Worm (Caenorhabditis elegans) whole organism, L2 larva: Measurements from ENCODE around the gene ugt-49.
"Not testable (repeated sequence)": the region's sequence is repeated elsewhere in the genome, so short reads cannot be mapped to it uniquely, and the experiment has no call there.

Experiments used
- C34F6.9 ChIP-seq: fragments of 150-350 bp; optimal IDR thresholded peaks from 2 replicates; lab custom pipeline; 2014; ENCODE audit warnings: missing biosample characterization, missing genetic modification characterization
- F13H6.1 ChIP-seq: sonication (generic microtip); optimal IDR thresholded peaks from 2 replicates; lab custom pipeline; 2016; ENCODE audit warnings: missing genetic modification characterization, missing compliant biosample characterization
- R02D3.7 ChIP-seq: fragments of 150-350 bp; optimal IDR thresholded peaks from 2 replicates; lab custom pipeline; 2014; ENCODE audit warnings: missing biosample characterization, missing genetic modification characterization
- Y55F3AM.14 ChIP-seq: fragments of 200-800 bp; sonication (Bioruptor generic); optimal IDR thresholded peaks from 2 replicates; lab custom pipeline; 2018; ENCODE audit warnings: mild to moderate bottlenecking, missing genetic modification characterization, missing compliant biosample characterization
- ZK546.5 ChIP-seq: sonication (generic microtip); optimal IDR thresholded peaks from 2 replicates; lab custom pipeline; 2017; ENCODE audit warnings: missing biosample characterization, missing genetic modification characterization
- alr-1 ChIP-seq: fragments of 150-350 bp; optimal IDR thresholded peaks from 2 replicates; lab custom pipeline; 2014; ENCODE audit warnings: missing biosample characterization, missing genetic modification characterization
- aly-2 ChIP-seq: fragments of 150-350 bp; optimal IDR thresholded peaks from 2 replicates; lab custom pipeline; 2014; ENCODE audit warnings: missing biosample characterization, missing genetic modification characterization
- ama-1 ChIP-seq: fragments of 150-350 bp; optimal IDR thresholded peaks from 2 replicates; lab custom pipeline; 2018; ENCODE audit warnings: inconsistent platforms
- blmp-1 ChIP-seq: sonication (generic microtip); optimal IDR thresholded peaks from 2 replicates; lab custom pipeline; 2017; ENCODE audit warnings: missing genetic modification characterization, mild to moderate bottlenecking, missing compliant biosample characterization, antibody characterized with exemption, moderate library complexity; ENCODE audit not compliant: insufficient read depth
- ceh-16 ChIP-seq: fragments of 150-350 bp; optimal IDR thresholded peaks from 2 replicates; lab custom pipeline; 2014; ENCODE audit warnings: missing biosample characterization, missing genetic modification characterization
- crh-2 ChIP-seq: sonication (generic microtip); optimal IDR thresholded peaks from 2 replicates; lab custom pipeline; 2017; ENCODE audit warnings: missing biosample characterization, missing genetic modification characterization
- dmd-4 ChIP-seq: sonication (generic microtip); optimal IDR thresholded peaks from 2 replicates; lab custom pipeline; 2017; ENCODE audit warnings: missing biosample characterization, missing genetic modification characterization
- elt-1 ChIP-seq: fragments of 150-350 bp; optimal IDR thresholded peaks from 2 replicates; lab custom pipeline; 2014; ENCODE audit warnings: missing biosample characterization, missing genetic modification characterization
- fos-1 ChIP-seq: fragments of 150-350 bp; optimal IDR thresholded peaks from 2 replicates; lab custom pipeline; 2014; ENCODE audit warnings: missing biosample characterization, missing genetic modification characterization
- gmeb-1 ChIP-seq: fragments of 150-350 bp; optimal IDR thresholded peaks from 2 replicates; lab custom pipeline; 2014; ENCODE audit warnings: missing biosample characterization, missing genetic modification characterization
- lin-11 ChIP-seq: fragments of 150-350 bp; sonication (generic microtip); optimal IDR thresholded peaks from 2 replicates; lab custom pipeline; 2014; ENCODE audit warnings: missing biosample characterization, missing genetic modification characterization, inconsistent platforms, mixed read lengths
- lin-13 ChIP-seq: fragments of 150-350 bp; optimal IDR thresholded peaks from 2 replicates; lab custom pipeline; 2014; ENCODE audit warnings: missing biosample characterization, missing genetic modification reagents, missing genetic modification characterization
- lin-39 ChIP-seq: fragments of 150-350 bp; optimal IDR thresholded peaks from 2 replicates; lab custom pipeline; 2014; ENCODE audit warnings: missing biosample characterization, missing genetic modification reagents, missing genetic modification characterization
- lsy-2 ChIP-seq, 2 experiments: fragments of 150-350 bp in 1 of 2; sonication (generic microtip) in 1 of 2; optimal IDR thresholded peaks; 2 replicates each; lab custom pipeline; 2014 to 2017; ENCODE audit warnings: missing biosample characterization in 2 of 2, missing genetic modification characterization in 2 of 2
- mab-5 ChIP-seq: fragments of 150-350 bp; optimal IDR thresholded peaks from 2 replicates; lab custom pipeline; 2014; ENCODE audit warnings: missing biosample characterization, missing genetic modification characterization
- mbf-1 ChIP-seq: sonication (generic microtip); optimal IDR thresholded peaks from 2 replicates; lab custom pipeline; 2017; ENCODE audit warnings: missing biosample characterization, missing genetic modification characterization
- mdl-1 ChIP-seq, 2 experiments: fragments of 150-350 bp in 1 of 2; sonication (generic microtip) in 1 of 2; optimal IDR thresholded peaks; 2 replicates each; lab custom pipeline; 2017; ENCODE audit warnings: missing biosample characterization in 2 of 2, missing genetic modification characterization in 2 of 2
- nhr-10 ChIP-seq: sonication (generic microtip); optimal IDR thresholded peaks from 2 replicates; lab custom pipeline; 2017; ENCODE audit warnings: missing biosample characterization, missing genetic modification characterization
- nhr-11 ChIP-seq: fragments of 150-350 bp; optimal IDR thresholded peaks from 2 replicates; lab custom pipeline; 2014; ENCODE audit warnings: missing biosample characterization, missing genetic modification characterization
- nhr-12 ChIP-seq: fragments of 150-350 bp; optimal IDR thresholded peaks from 2 replicates; lab custom pipeline; 2014; ENCODE audit warnings: missing biosample characterization, missing genetic modification characterization
- nhr-129 ChIP-seq: fragments of 150-350 bp; optimal IDR thresholded peaks from 2 replicates; lab custom pipeline; 2014; ENCODE audit warnings: missing biosample characterization, missing genetic modification characterization
- nhr-21 ChIP-seq: fragments of 150-350 bp; optimal IDR thresholded peaks from 2 replicates; lab custom pipeline; 2014; ENCODE audit warnings: missing biosample characterization, missing genetic modification characterization
- nhr-237 ChIP-seq: fragments of 150-350 bp; optimal IDR thresholded peaks from 2 replicates; lab custom pipeline; 2014; ENCODE audit warnings: missing biosample characterization, missing genetic modification characterization
- nhr-25 ChIP-seq: fragments of 150-350 bp; sonication (generic microtip); optimal IDR thresholded peaks from 3 replicates; lab custom pipeline; 2014; ENCODE audit warnings: missing biosample characterization, missing genetic modification characterization
- nhr-6 ChIP-seq: fragments of 150-350 bp; optimal IDR thresholded peaks from 2 replicates; lab custom pipeline; 2014; ENCODE audit warnings: missing biosample characterization, missing genetic modification characterization
- nhr-77 ChIP-seq: fragments of 150-350 bp; optimal IDR thresholded peaks from 2 replicates; lab custom pipeline; 2014; ENCODE audit warnings: missing biosample characterization, missing genetic modification characterization
- peb-1 ChIP-seq: fragments of 150-350 bp; optimal IDR thresholded peaks from 2 replicates; lab custom pipeline; 2014; ENCODE audit warnings: missing biosample characterization, missing genetic modification characterization
- sem-4 ChIP-seq: fragments of 150-350 bp; optimal IDR thresholded peaks from 2 replicates; lab custom pipeline; 2014; ENCODE audit warnings: missing biosample characterization, missing genetic modification reagents, missing genetic modification characterization
- sma-3 ChIP-seq: sonication (generic microtip); optimal IDR thresholded peaks from 2 replicates; lab custom pipeline; 2016; ENCODE audit warnings: missing genetic modification reagents, missing genetic modification characterization, missing compliant biosample characterization
- sma-9 ChIP-seq, 2 experiments: fragments of 150-350 bp in 1 of 2; sonication (generic microtip) in 1 of 2; optimal IDR thresholded peaks; 2 replicates each; lab custom pipeline; 2014 to 2016; ENCODE audit warnings: missing genetic modification characterization in 2 of 2, mild to moderate bottlenecking in 1 of 2, missing biosample characterization in 1 of 2, missing compliant biosample characterization in 1 of 2, missing genetic modification reagents in 1 of 2, moderate library complexity in 1 of 2
- snpc-4 ChIP-seq: fragments of 150-350 bp; optimal IDR thresholded peaks from 2 replicates; lab custom pipeline; 2014; ENCODE audit warnings: missing biosample characterization, missing genetic modification characterization
- unc-55 ChIP-seq: fragments of 150-350 bp; sonication (generic microtip); optimal IDR thresholded peaks from 3 replicates; lab custom pipeline; 2014; ENCODE audit warnings: missing biosample characterization, missing genetic modification reagents, missing genetic modification characterization
- unc-62 ChIP-seq: fragments of 150-350 bp; optimal IDR thresholded peaks from 2 replicates; lab custom pipeline; 2014; ENCODE audit warnings: missing biosample characterization, missing genetic modification reagents, missing genetic modification characterization
- zag-1 ChIP-seq: fragments of 150-350 bp; optimal IDR thresholded peaks from 2 replicates; lab custom pipeline; 2014; ENCODE audit warnings: missing biosample characterization, missing genetic modification characterization
- ztf-11 ChIP-seq: sonication (generic microtip); optimal IDR thresholded peaks from 2 replicates; lab custom pipeline; 2017; ENCODE audit warnings: missing biosample characterization, missing genetic modification characterization
- ztf-4 ChIP-seq: fragments of 150-350 bp; optimal IDR thresholded peaks from 2 replicates; lab custom pipeline; 2014; ENCODE audit warnings: missing biosample characterization, missing genetic modification characterization

Gene ugt-49

DNA sequence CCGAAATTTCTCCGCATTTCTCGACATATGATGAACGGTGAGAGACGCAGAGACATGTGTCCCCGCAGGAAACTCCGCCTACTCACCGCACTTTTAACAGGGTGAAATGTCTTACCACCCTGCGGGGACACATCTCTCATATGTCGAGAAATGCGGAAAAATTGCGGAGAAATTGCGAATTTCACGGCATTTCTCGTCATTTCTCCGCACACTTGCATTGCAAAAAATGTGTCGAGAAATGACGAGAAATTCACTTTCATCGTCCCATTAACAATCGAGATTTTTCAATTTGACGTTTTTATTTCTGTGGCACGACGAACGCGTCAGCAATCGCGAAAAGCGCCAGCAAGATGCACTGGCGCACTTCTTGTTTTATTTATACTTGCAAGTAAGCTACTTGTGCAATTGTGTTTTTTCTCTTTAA is 30.2 kb upstream of the ugt-49 start, which contains the start of gene K07C5.13:
Gene K07C5.13 (plus strand): TSS at position 151 of the 424 bp plus-strand sequence.
- TF ChIP-seq C34F6.9 (peak; percentile 36), nhr-25 (tag; lab: Kevin White, UChicago) (peak; percentile 27), unc-55 (peak; percentile 42), F13H6.1 (tag; lab: Kevin White, UChicago) (peak; percentile 77), nhr-129 (tag; lab: Kevin White, UChicago) (peak; percentile 45), Y55F3AM.14 (GFP tag; lab: Kevin White, UChicago) (peak; percentile 33), sma-3 (GFP tag; lab: Kevin White, UChicago) (peak; percentile 66), blmp-1 (tag; lab: Kevin White, UChicago) (peak; percentile 4), mab-5 (tag; lab: Kevin White, UChicago) (peak; percentile 30), sem-4 (tag; lab: Kevin White, UChicago) (peak; percentile 55), lsy-2 (tag; optimal IDR thresholded peaks at IDR 0.05; lab: Kevin White, UChicago) (peak; percentile 42 to 61), gmeb-1 (tag; lab: Kevin White, UChicago) (peak; percentile 69), crh-2 (peak; percentile 31), sma-9 (GFP tag; optimal IDR thresholded peaks at IDR 0.05; lab: Kevin White, UChicago) (peak; percentile 74), lin-13 (GFP tag; lab: Kevin White, UChicago) (peak; percentile 62)
- TF ChIP-seq sma-9 (tag; optimal IDR thresholded peaks at IDR 0.05; lab: Kevin White, UChicago) = not testable (repeated sequence)

DNA sequence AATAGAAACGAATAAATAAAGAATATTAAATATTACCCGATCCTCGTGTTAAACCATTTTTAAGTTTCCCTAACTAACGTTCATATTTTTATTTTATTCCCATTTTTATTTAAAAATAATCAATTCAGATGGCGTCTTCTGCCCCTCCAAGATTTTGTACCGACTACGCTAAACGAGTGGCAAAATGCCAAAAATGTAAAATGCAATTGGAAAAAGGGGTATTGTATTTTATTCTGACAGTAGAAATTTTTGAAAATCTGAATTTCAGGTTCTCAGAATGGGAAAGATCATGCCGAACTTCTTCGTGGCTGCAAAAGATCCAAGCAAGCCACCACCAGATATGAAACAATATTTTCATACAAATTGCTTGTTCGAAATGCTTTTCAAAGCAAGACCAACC is 29.2 kb upstream of the ugt-49 start, which contains the start of gene K07C5.3:
Gene K07C5.3 (plus strand): TSS at position 129 of the 400 bp plus-strand sequence.
- TF ChIP-seq mbf-1 (tag; lab: Kevin White, UChicago) (no peak), ztf-4 (tag; lab: Kevin White, UChicago) (no peak)

DNA sequence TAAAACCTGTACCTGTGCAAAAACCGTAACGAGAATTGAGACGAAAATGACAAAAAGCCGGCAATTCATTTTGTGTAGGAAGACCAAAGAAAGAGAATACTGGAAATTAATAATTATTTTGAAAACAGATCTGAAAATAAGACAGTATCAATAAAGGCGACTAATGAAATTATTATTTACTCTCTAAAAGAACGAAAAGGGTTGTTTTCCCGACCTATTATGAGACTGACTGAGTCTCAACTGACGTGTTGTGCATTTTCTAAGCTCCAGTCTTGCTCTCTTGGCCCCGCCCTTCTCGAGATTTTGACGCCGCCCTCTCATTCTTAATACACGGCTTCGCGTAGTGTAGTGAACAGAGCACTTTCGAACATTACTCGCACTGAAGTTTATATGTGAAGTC is 22.1 kb upstream of the ugt-49 start, which contains the start of gene K07C5.9:
Gene K07C5.9 (minus strand): TSS at position 101 of the 400 bp plus-strand sequence.
- no peak for TF ChIP-seq nhr-77
- TF ChIP-seq C34F6.9 = no peak
- TF ChIP-seq R02D3.7 (tag; lab: Kevin White, UChicago) = no peak
- TF ChIP-seq lsy-2 (tag; optimal IDR thresholded peaks at IDR 0.05; lab: Kevin White, UChicago) = no peak
- TF ChIP-seq mbf-1 (tag; lab: Kevin White, UChicago) = no peak
- no peak for TF ChIP-seq ceh-16 (tag; lab: Kevin White, UChicago)
- no peak for TF ChIP-seq gmeb-1 (tag; lab: Kevin White, UChicago)
- no peak for TF ChIP-seq peb-1 (tag; lab: Kevin White, UChicago)
- no peak for TF ChIP-seq nhr-11 (tag; lab: Kevin White, UChicago)
- no peak for TF ChIP-seq ama-1 (lab: Kevin White, UChicago)
- no peak for TF ChIP-seq dmd-4 (tag; lab: Kevin White, UChicago)
- TF ChIP-seq F13H6.1 (tag; lab: Kevin White, UChicago) = no peak
- TF ChIP-seq mdl-1 (tag; optimal IDR thresholded peaks at IDR 0.05; lab: Kevin White, UChicago) = no peak
- TF ChIP-seq sem-4 (tag; lab: Kevin White, UChicago) = no peak
- TF ChIP-seq nhr-10 (tag; lab: Kevin White, UChicago) = no peak
- no peak for TF ChIP-seq elt-1
- no peak for TF ChIP-seq mab-5 (tag; lab: Kevin White, UChicago)
- no peak for TF ChIP-seq nhr-129 (tag; lab: Kevin White, UChicago)
- no peak for TF ChIP-seq sma-3 (GFP tag; lab: Kevin White, UChicago)

DNA sequence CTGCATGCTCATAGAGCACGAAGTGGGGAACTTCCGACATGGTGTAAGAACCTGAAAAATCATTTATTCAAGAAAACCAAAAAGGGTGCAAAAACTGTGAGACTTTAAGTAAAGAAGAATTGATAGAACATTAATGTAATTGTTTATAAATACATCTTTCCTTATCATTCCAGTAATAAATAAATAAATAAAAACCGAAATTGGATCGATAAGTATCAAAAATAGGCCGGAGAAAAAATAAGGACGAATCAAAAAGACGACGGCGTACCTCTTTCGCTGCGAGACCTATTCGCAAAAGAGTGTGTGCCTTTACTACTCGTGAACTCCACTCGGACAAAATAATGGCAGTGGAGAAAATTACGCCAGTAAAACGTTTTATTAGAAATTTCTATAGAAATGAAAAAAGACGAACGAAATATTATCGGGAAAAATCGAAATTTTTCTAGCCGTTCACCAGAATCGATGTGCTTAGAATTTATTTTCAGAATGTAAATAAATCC is 19.1 kb upstream of the ugt-49 start, which contains the start of gene nol-56:
Gene nol-56 (minus strand): TSS at position 51 of the 500 bp plus-strand sequence.
- TF ChIP-seq lin-13 (GFP tag; lab: Kevin White, UChicago) (peak; percentile 76), lsy-2 (tag; optimal IDR thresholded peaks at IDR 0.05; lab: Kevin White, UChicago) (peak; percentile 66 to 93), nhr-25 (tag; lab: Kevin White, UChicago) (peak; percentile 85), gmeb-1 (tag; lab: Kevin White, UChicago) (peak; percentile 85), nhr-237 (tag; lab: Kevin White, UChicago) (no peak), dmd-4 (tag; lab: Kevin White, UChicago) (no peak), aly-2 (tag; lab: Kevin White, UChicago) (no peak), sma-9 (GFP tag; optimal IDR thresholded peaks at IDR 0.05; lab: Kevin White, UChicago) (peak; percentile 79), sma-9 (tag; optimal IDR thresholded peaks at IDR 0.05; lab: Kevin White, UChicago) (no peak), mab-5 (tag; lab: Kevin White, UChicago) (peak; percentile 83), ama-1 (lab: Kevin White, UChicago) (peak; percentile 27), nhr-21 (peak; percentile 67), unc-62 (GFP tag; lab: Kevin White, UChicago) (no peak), nhr-12 (tag; lab: Kevin White, UChicago) (no peak), lin-39 (tag; lab: Kevin White, UChicago) (no peak), nhr-77 (peak; percentile 10), crh-2 (peak; percentile 90), zag-1 (tag; lab: Kevin White, UChicago) (peak; percentile 6), sma-3 (GFP tag; lab: Kevin White, UChicago) (peak; percentile 81), alr-1 (tag; lab: Kevin White, UChicago) (peak; percentile 15), F13H6.1 (tag; lab: Kevin White, UChicago) (peak; percentile 72), ztf-4 (tag; lab: Kevin White, UChicago) (peak; percentile 51), fos-1 (tag; lab: Kevin White, UChicago) (peak; percentile 60), blmp-1 (tag; lab: Kevin White, UChicago) (peak; percentile 26), nhr-129 (tag; lab: Kevin White, UChicago) (peak; percentile 77), R02D3.7 (tag; lab: Kevin White, UChicago) (no peak), lin-11 (tag; lab: Kevin White, UChicago) (peak; percentile 69), unc-55 (peak; percentile 91), sem-4 (tag; lab: Kevin White, UChicago) (peak; percentile 78), ztf-11 (tag; lab: Kevin White, UChicago) (no peak), Y55F3AM.14 (GFP tag; lab: Kevin White, UChicago) (no peak), snpc-4 (tag; lab: Kevin White, UChicago) (peak; percentile 70), ZK546.5 (tag; lab: Kevin White, UChicago) (peak; percentile 41), nhr-6 (tag; lab: Kevin White, UChicago) (peak; percentile 59), C34F6.9 (peak; percentile 91)
